Fruit fly (Drosophila melanogaster): ENCODE results near the gene CG42752.

Gene CG42752

DNA sequence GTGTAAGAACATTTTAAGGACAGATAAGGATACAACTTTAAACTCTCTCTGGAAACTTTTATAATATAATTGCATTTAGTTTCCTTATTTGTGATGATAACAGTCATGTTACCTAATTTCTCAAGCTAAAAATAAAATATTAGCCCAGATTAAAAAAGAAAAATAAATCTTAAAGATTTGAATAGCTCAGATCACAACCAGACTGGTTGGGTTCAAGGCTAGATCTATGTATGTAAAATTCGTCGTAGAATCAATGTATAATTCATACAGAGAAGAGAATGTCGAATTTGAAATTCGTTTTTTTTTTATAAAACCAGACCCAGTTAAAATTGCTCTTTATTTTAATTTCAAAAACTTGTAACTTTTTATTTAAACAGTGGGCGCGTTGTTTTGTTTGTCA is 25.8 kb downstream of the CG42752 start (continued):
- 0 out of 3 replicates have a peak, but pooled peaks have one; percentile 37 for TF ChIP-seq knrl (GFP tag; IDR thresholded peaks at IDR 0.05; ENCODE audit: partially characterized antibody)
- no peak for TF ChIP-seq CG17829 (tag; optimal IDR thresholded peaks at IDR 0.05)
- no peak for TF ChIP-seq CG15011 (GFP tag; optimal IDR thresholded peaks at IDR 0.05)
- no peak for TF ChIP-seq org-1 (GFP tag; optimal IDR thresholded peaks at IDR 0.05)
- TF ChIP-seq CG12299 (tag; optimal IDR thresholded peaks at IDR 0.05): no peak
- no peak for TF ChIP-seq bigmax (GFP tag; optimal IDR thresholded peaks at IDR 0.05)
- TF ChIP-seq CG4820 (GFP tag; optimal IDR thresholded peaks at IDR 0.05): no peak
- no peak for TF ChIP-seq CG11247 (GFP tag; IDR thresholded peaks at IDR 0.05)
- TF ChIP-seq Lim3 (GFP tag; IDR thresholded peaks at IDR 0.05): no peak
- TF ChIP-seq nom (GFP tag; optimal IDR thresholded peaks at IDR 0.05): no peak
- TF ChIP-seq pita (GFP tag; optimal IDR thresholded peaks at IDR 0.05): peak; percentile 63
- no peak for TF ChIP-seq Hr39 (optimal IDR thresholded peaks at IDR 0.05)
- peak; percentile 82 for TF ChIP-seq CTCF (GFP tag; optimal IDR thresholded peaks at IDR 0.05)
- TF ChIP-seq CG9817 (tag; optimal IDR thresholded peaks at IDR 0.05): no peak
- peak; percentile 47; the same call in 1 of the 2 replicates for TF ChIP-seq Bgb (GFP tag; IDR thresholded peaks at IDR 0.05; ENCODE audit: partially characterized antibody)
- no peak for TF ChIP-seq CG6765 (GFP tag; optimal IDR thresholded peaks at IDR 0.05)
- peak; percentile 10 for TF ChIP-seq gfzf (GFP tag; optimal IDR thresholded peaks at IDR 0.05)
- TF ChIP-seq Dip3 (GFP tag; optimal IDR thresholded peaks at IDR 0.05): no peak
- no peak for TF ChIP-seq CG10959 (GFP tag; IDR thresholded peaks at IDR 0.05)
- TF ChIP-seq CG8388 (GFP tag; optimal IDR thresholded peaks at IDR 0.05): no peak
- TF ChIP-seq Rx (GFP tag; IDR thresholded peaks at IDR 0.05): no peak
- TF ChIP-seq CG7745 (tag; optimal IDR thresholded peaks at IDR 0.05): no peak
- TF ChIP-seq slp2 (GFP tag; optimal IDR thresholded peaks at IDR 0.05): no peak
- TF ChIP-seq Aef1 (GFP tag; IDR thresholded peaks at IDR 0.05): no peak
- no peak for TF ChIP-seq CG5180 (GFP tag; optimal IDR thresholded peaks at IDR 0.05)
- TF ChIP-seq rib (GFP tag; IDR thresholded peaks at IDR 0.05): no peak
- TF ChIP-seq Lhr (GFP tag; optimal IDR thresholded peaks at IDR 0.05): peak; percentile 49
- TF ChIP-seq E2f2 (GFP tag; IDR thresholded peaks at IDR 0.05): peak; percentile 81
- TF ChIP-seq Sox100B (GFP tag; optimal IDR thresholded peaks at IDR 0.05): no peak
- TF ChIP-seq CG17359 (tag; optimal IDR thresholded peaks at IDR 0.05): no peak
- no peak for TF ChIP-seq CG13287 (GFP tag; IDR thresholded peaks at IDR 0.05; ENCODE audit: partially characterized antibody)
- no peak for TF ChIP-seq CG10431 (GFP tag; optimal IDR thresholded peaks at IDR 0.05)
- TF ChIP-seq CG2116 (GFP tag; optimal IDR thresholded peaks at IDR 0.05): peak; percentile 8
- TF ChIP-seq CG34376 (GFP tag; optimal IDR thresholded peaks at IDR 0.05): no peak
- peak; percentile 52 for TF ChIP-seq CG16813 (GFP tag; IDR thresholded peaks at IDR 0.05; ENCODE audit: partially characterized antibody)
- TF ChIP-seq z (GFP tag; IDR thresholded peaks at IDR 0.05): no peak
- TF ChIP-seq CrebB (tag; optimal IDR thresholded peaks at IDR 0.05): no peak
- TF ChIP-seq CG8478 (optimal IDR thresholded peaks at IDR 0.05): no peak
- no peak for TF ChIP-seq bowl (GFP tag; IDR thresholded peaks at IDR 0.05)
- TF ChIP-seq cwo (GFP tag; optimal IDR thresholded peaks at IDR 0.05): no peak
- TF ChIP-seq CG42726 (GFP tag; IDR thresholded peaks at IDR 0.05; ENCODE audit: partially characterized antibody): peak; percentile 33; the same call in 1 of the 2 replicates
- TF ChIP-seq Chrac-16 (GFP tag; optimal IDR thresholded peaks at IDR 0.05): no peak
- TF ChIP-seq CG14965 (GFP tag; optimal IDR thresholded peaks at IDR 0.05; ENCODE audit: borderline replicate concordance): no peak
- peak in 1 of 2 experiments; percentile 6 for TF ChIP-seq Pdp1 (GFP tag; optimal IDR thresholded peaks at IDR 0.05)
- no peak for TF ChIP-seq CG11695 (GFP tag; IDR thresholded peaks at IDR 0.05)
- TF ChIP-seq fd3F (GFP tag; optimal IDR thresholded peaks at IDR 0.05): no peak
- TF ChIP-seq tgo (GFP tag; IDR thresholded peaks at IDR 0.05): no peak
- TF ChIP-seq sd (tag; optimal IDR thresholded peaks at IDR 0.05): no peak
- no peak for TF ChIP-seq Opbp (GFP tag; IDR thresholded peaks at IDR 0.05; ENCODE audit: partially characterized antibody)
- TF ChIP-seq esg (GFP tag; conservative IDR thresholded peaks at IDR 0.05): no peak
- no peak for TF ChIP-seq Hsf (GFP tag; optimal IDR thresholded peaks at IDR 0.05)
- TF ChIP-seq CG16779 (GFP tag; IDR thresholded peaks at IDR 0.05): no peak

Data from whole organism, embryonic.